Fruit fly (Drosophila melanogaster) whole organism, wandering third instar larva: ENCODE results near the gene CG42637.

Source experiments
- CrebA ChIP-seq: fragments of 200-800 bp; sonication (Bioruptor generic); optimal IDR thresholded peaks from 2 replicates; lab custom pipeline; 2016; ENCODE audit warnings: missing biosample characterization, mild to moderate bottlenecking, missing genetic modification characterization, borderline replicate concordance
- Mio ChIP-seq: sonication (Bioruptor generic); optimal IDR thresholded peaks from 2 replicates; lab custom pipeline; 2016; ENCODE audit warnings: missing biosample characterization, missing genetic modification characterization
- OdsH ChIP-seq: fragments of 200-800 bp; sonication (Bioruptor generic); optimal IDR thresholded peaks from 2 replicates; lab custom pipeline; 2016; ENCODE audit warnings: missing biosample characterization, mild to moderate bottlenecking, missing genetic modification characterization
- Vsx2 ChIP-seq: fragments of 200-300, 225-300 bp; sonication (Bioruptor generic); optimal IDR thresholded peaks from 2 replicates; lab custom pipeline; 2018; ENCODE audit warnings: missing biosample characterization, missing genetic modification characterization; ENCODE audit not compliant: partially characterized antibody
- pan ChIP-seq: fragments of >200 bp; optimal IDR thresholded peaks from 2 replicates; lab custom pipeline; 2017
- psq ChIP-seq: fragments of 200-800 bp; sonication (Bioruptor generic); optimal IDR thresholded peaks from 3 replicates; lab custom pipeline; 2017; ENCODE audit warnings: missing biosample characterization, mild to moderate bottlenecking, missing genetic modification characterization, moderate library complexity
- sage ChIP-seq: fragments of 200-800 bp; sonication (Bioruptor generic); optimal IDR thresholded peaks from 2 replicates; lab custom pipeline; 2016; ENCODE audit warnings: missing biosample characterization, mild to moderate bottlenecking, missing genetic modification characterization
- usp ChIP-seq: fragments of >200 bp; optimal IDR thresholded peaks from 2 replicates; lab custom pipeline; 2017; ENCODE audit warnings: missing biosample characterization, missing genetic modification characterization

DNA sequence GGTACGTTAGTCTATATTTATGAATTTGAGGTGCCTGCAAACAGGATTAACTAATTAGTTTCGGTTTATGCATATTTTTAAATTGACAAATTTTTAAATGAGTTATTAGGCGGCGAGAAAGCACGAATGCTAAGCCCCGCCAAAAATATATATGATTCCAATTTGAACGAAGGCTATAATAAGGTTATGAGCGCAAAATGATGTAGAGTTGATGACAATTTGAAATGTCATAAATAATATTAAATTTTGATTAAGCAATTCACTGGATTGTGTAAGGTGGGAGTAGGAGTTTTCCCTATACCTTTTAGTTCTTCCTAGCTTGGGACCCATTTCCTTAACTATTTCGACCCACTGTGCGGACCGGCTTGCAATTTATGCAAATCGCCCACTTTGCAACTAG is 93.7 kb downstream of the CG42637 start:
- TF ChIP-seq sage (GFP tag; lab: Kevin White, UChicago), result no peak
- TF ChIP-seq psq (GFP tag; lab: Kevin White, UChicago), result no peak
- no peak for TF ChIP-seq Vsx2 (GFP tag; lab: Kevin White, UChicago)
- no peak for TF ChIP-seq OdsH (GFP tag; lab: Kevin White, UChicago)
- no peak for TF ChIP-seq usp (GFP tag; lab: Kevin White, UChicago)
- no peak for TF ChIP-seq CrebA (GFP tag; lab: Kevin White, UChicago)
- no peak for TF ChIP-seq pan (lab: Kevin White, UChicago)
- no peak for TF ChIP-seq Mio
